Worm (Caenorhabditis elegans): ENCODE measurements around the gene cest-3.

- no peak for TF ChIP-seq nhr-12 (tag; optimal IDR thresholded peaks at IDR 0.05)
- no peak for TF ChIP-seq nhr-76 (tag; optimal IDR thresholded peaks at IDR 0.05)
- TF ChIP-seq skn-1 (tag; optimal IDR thresholded peaks at IDR 0.05) = peak; percentile 53
- TF ChIP-seq nfya-1 (tag; optimal IDR thresholded peaks at IDR 0.05; ENCODE audit: insufficient read depth) = no peak
Observed at ce11 chrX:12219477-12219876, 22.0 kb upstream of the cest-3 start, which contains the start of gene cest-8.
